Worm (Caenorhabditis elegans) whole organism, midembryonic: ENCODE data around the gene tcl-2.
A peak's percentile ranks its signal among the peaks of the same experiment; 100 is the strongest.

Source experiments
- T22C8.4 ChIP-seq: fragments of 200-800 bp; sonication (Bioruptor generic); IDR thresholded peaks from 2 replicates; pipeline ENCODE4 v1.3.6; 2022; ENCODE audit warnings: missing genetic modification characterization, missing compliant biosample characterization
- cog-1 ChIP-seq: sonication (generic microtip); optimal IDR thresholded peaks from 2 replicates; lab custom pipeline; 2016; ENCODE audit warnings: missing genetic modification characterization, missing compliant biosample characterization
- flt-1 ChIP-seq: fragments of 200-800 bp; sonication (Bioruptor generic); IDR thresholded peaks from 2 replicates; pipeline ENCODE4 v1.3.6; 2022; ENCODE audit warnings: missing genetic modification characterization, missing compliant biosample characterization
- klf-2 ChIP-seq: fragments of 200-800 bp; sonication (Bioruptor generic); conservative IDR thresholded peaks from 2 replicates; pipeline ENCODE4 v1.3.6; 2022; ENCODE audit warnings: missing genetic modification reagents, missing genetic modification characterization, missing compliant biosample characterization
- med-1 ChIP-seq: sonication (generic microtip); optimal IDR thresholded peaks from 2 replicates; lab custom pipeline; 2017; ENCODE audit warnings: missing genetic modification characterization, mild to moderate bottlenecking, missing compliant biosample characterization, antibody characterized with exemption, missing genetic modification reagents; ENCODE audit not compliant: insufficient read depth
- ref-1 ChIP-seq: fragments of 200-800 bp; sonication (Bioruptor generic); conservative IDR thresholded peaks from 2 replicates; pipeline ENCODE4 v1.3.6; 2022; ENCODE audit warnings: missing genetic modification reagents, missing genetic modification characterization, missing compliant biosample characterization
- tab-1 ChIP-seq: fragments of 200-800 bp; sonication (Bioruptor generic); IDR thresholded peaks from 2 replicates; pipeline ENCODE4 v1.3.6; 2022; ENCODE audit warnings: missing genetic modification characterization, missing compliant biosample characterization
- ztf-23 ChIP-seq: fragments of 200-800 bp; sonication (Bioruptor generic); IDR thresholded peaks from 2 replicates; pipeline ENCODE4 v1.3.6; 2022; ENCODE audit warnings: missing genetic modification reagents, missing genetic modification characterization, missing compliant biosample characterization
- ztf-29 ChIP-seq: fragments of 200-800 bp; sonication (Bioruptor generic); IDR thresholded peaks from 2 replicates; pipeline ENCODE4 v1.3.6; 2022; ENCODE audit warnings: missing genetic modification reagents, missing genetic modification characterization, missing compliant biosample characterization

Gene tcl-2

ce11 chrIV:178696-179095, at the start of gene tcl-2:
tcl-2 (plus strand) TSS chrIV:179083.
- TF ChIP-seq klf-2 (GFP tag; lab: Robert Waterston, UW) = no peak
- TF ChIP-seq flt-1 (GFP tag; lab: Robert Waterston, UW) = peak; percentile 12; the same call in 1 of the 2 replicates
- no peak for TF ChIP-seq cog-1 (tag; lab: Kevin White, UChicago)

DNA sequence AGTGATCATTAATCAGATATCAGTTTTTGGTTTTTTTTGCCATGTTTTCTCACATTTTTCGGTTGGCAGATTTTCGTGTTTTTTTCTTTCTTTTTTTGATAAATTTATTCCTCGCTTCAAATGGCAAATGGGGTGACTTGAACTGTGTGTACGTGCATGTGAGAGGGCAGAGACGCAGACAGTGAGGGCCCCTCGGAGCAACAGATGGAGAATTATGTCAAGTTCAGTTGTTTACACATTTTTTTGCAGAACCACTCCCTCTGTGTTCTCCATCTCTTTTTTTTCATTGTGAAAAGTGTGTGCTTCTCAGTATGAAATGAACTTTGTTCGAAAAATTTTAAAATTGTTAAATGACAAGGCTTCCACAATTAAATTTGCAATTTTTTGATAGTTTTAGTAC, 48.7 kb upstream of the tcl-2 start:
- TF ChIP-seq T22C8.4 (GFP tag; lab: Robert Waterston, UW) (no peak), ref-1 (GFP tag; lab: Robert Waterston, UW) (no peak), ztf-23 (GFP tag; lab: Robert Waterston, UW) (no peak), flt-1 (GFP tag; lab: Robert Waterston, UW) (no peak), ztf-29 (GFP tag; lab: Robert Waterston, UW) (no peak), tab-1 (GFP tag; lab: Robert Waterston, UW) (no peak), med-1 (GFP tag; lab: Kevin White, UChicago) (no peak), klf-2 (GFP tag; lab: Robert Waterston, UW) (no peak), cog-1 (tag; lab: Kevin White, UChicago) (no peak)

DNA sequence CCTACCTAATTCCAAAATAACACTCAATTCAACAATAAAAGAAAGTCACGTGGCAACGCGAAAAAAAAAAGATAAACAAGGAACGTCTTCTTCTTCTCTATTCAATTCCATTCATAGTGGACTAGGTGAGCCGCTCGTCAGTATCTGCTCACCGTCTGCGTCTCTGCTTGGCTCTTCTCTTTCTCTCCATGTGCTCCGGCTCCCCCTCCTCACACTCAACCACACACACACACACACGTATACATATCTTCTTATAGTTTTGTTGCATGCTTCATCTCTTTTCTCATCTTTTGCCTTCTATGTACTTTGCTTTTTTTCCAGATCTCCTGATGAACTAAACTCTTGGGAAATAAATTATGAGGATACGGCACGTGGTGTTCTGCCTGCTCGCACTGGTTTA, 46.8 kb upstream of the tcl-2 start, which contains the start of gene daf-1:
Gene daf-1, plus strand, starts transcription at position 322 of the 400 bp plus-strand sequence.
- TF ChIP-seq flt-1 (GFP tag; lab: Robert Waterston, UW) (no peak), ref-1 (GFP tag; lab: Robert Waterston, UW) (no peak), tab-1 (GFP tag; lab: Robert Waterston, UW) (no peak), ztf-29 (GFP tag; lab: Robert Waterston, UW) (no peak), ztf-23 (GFP tag; lab: Robert Waterston, UW) (no peak), med-1 (GFP tag; lab: Kevin White, UChicago) (no peak)

DNA sequence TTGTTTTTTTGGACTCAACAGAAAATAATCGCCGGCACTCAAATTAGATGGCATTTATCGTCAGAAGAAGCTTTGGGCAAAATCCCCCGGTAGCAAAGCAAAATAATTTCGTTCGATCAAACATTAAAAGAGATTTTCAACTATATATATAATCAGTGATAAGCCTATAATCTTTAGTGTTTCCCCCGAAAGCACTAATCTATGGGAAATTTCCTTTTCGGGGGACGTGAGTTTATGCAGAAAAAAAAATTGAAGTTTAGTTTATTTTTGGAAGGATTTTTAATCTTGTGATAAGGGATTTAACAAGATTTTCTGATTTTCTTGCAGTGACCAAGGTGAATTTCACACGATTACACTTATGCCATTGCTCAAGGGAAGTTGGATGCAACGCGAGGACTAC, 44.9 kb upstream of the tcl-2 start:
- TF ChIP-seq ref-1 (GFP tag; lab: Robert Waterston, UW) (no peak), klf-2 (GFP tag; lab: Robert Waterston, UW) (no peak), cog-1 (tag; lab: Kevin White, UChicago) (no peak), T22C8.4 (GFP tag; lab: Robert Waterston, UW) (no peak), tab-1 (GFP tag; lab: Robert Waterston, UW) (no peak), flt-1 (GFP tag; lab: Robert Waterston, UW) (no peak), ztf-23 (GFP tag; lab: Robert Waterston, UW) (no peak), ztf-29 (GFP tag; lab: Robert Waterston, UW) (no peak), med-1 (GFP tag; lab: Kevin White, UChicago) (no peak)

- TF ChIP-seq cog-1 (tag; lab: Kevin White, UChicago) (no peak), T22C8.4 (GFP tag; lab: Robert Waterston, UW) (no peak), med-1 (GFP tag; lab: Kevin White, UChicago) (no peak), ref-1 (GFP tag; lab: Robert Waterston, UW) (no peak), tab-1 (GFP tag; lab: Robert Waterston, UW) (no peak), ztf-29 (GFP tag; lab: Robert Waterston, UW) (no peak), ztf-23 (GFP tag; lab: Robert Waterston, UW) (no peak)
Observed at ce11 chrIV:139652-140051, 39.2 kb upstream of the tcl-2 start.

DNA sequence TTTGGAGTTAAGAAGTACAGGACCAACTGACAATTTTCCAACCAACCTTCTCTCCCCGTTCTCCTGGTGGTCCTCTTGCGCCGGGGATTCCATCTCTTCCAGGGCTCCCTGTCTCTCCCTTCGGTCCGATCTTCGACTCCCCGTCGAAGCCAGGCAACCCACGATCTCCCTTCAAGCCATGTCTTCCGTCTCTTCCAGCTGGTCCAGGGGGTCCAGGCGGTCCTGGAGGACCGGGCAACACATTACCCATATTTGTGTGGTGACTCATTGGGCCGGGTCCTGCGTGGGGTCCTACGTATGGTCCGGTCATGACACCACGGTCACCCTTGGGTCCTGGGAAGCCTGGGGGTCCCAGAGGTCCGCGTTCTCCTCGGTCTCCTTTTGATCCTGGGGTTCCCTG, 37.9 kb upstream of the tcl-2 start:
- TF ChIP-seq flt-1 (GFP tag; lab: Robert Waterston, UW) (no peak), ztf-23 (GFP tag; lab: Robert Waterston, UW) (no peak), med-1 (GFP tag; lab: Kevin White, UChicago) (no peak), ref-1 (GFP tag; lab: Robert Waterston, UW) (no peak), cog-1 (tag; lab: Kevin White, UChicago) (no peak), klf-2 (GFP tag; lab: Robert Waterston, UW) (no peak), tab-1 (GFP tag; lab: Robert Waterston, UW) (no peak), T22C8.4 (GFP tag; lab: Robert Waterston, UW) (no peak), ztf-29 (GFP tag; lab: Robert Waterston, UW) (no peak)

- TF ChIP-seq klf-2 (GFP tag; lab: Robert Waterston, UW) (peak; percentile 97), med-1 (GFP tag; lab: Kevin White, UChicago) (peak; percentile 70), flt-1 (GFP tag; lab: Robert Waterston, UW) (peak; percentile 98), tab-1 (GFP tag; lab: Robert Waterston, UW) (peak; percentile 99), T22C8.4 (GFP tag; lab: Robert Waterston, UW) (peak; percentile 94), cog-1 (tag; lab: Kevin White, UChicago) (peak; percentile 94), ztf-23 (GFP tag; lab: Robert Waterston, UW) (peak; percentile 96), ztf-29 (GFP tag; lab: Robert Waterston, UW) (peak; percentile 98), ref-1 (GFP tag; lab: Robert Waterston, UW) (peak; percentile 95)
Observed at ce11 chrIV:143807-144371, 35.0 kb upstream of the tcl-2 start.

ce11 chrIV:147819-148218, 31.1 kb upstream of the tcl-2 start, which contains the start of gene col-99:
col-99 (minus strand) TSS chrIV:147919.
- no peak for TF ChIP-seq ztf-29 (GFP tag; lab: Robert Waterston, UW)
- TF ChIP-seq cog-1 (tag; lab: Kevin White, UChicago) = no peak
- TF ChIP-seq tab-1 (GFP tag; lab: Robert Waterston, UW) = no peak
- TF ChIP-seq flt-1 (GFP tag; lab: Robert Waterston, UW) = no peak
- no peak for TF ChIP-seq ztf-23 (GFP tag; lab: Robert Waterston, UW)
- TF ChIP-seq ref-1 (GFP tag; lab: Robert Waterston, UW) = no peak
- no peak for TF ChIP-seq T22C8.4 (GFP tag; lab: Robert Waterston, UW)
- no peak for TF ChIP-seq klf-2 (GFP tag; lab: Robert Waterston, UW)
- TF ChIP-seq med-1 (GFP tag; lab: Kevin White, UChicago) = no peak

- TF ChIP-seq klf-2 (GFP tag; lab: Robert Waterston, UW) = no peak
- no peak for TF ChIP-seq cog-1 (tag; lab: Kevin White, UChicago)
- TF ChIP-seq flt-1 (GFP tag; lab: Robert Waterston, UW) = no peak
- no peak for TF ChIP-seq ztf-29 (GFP tag; lab: Robert Waterston, UW)
- TF ChIP-seq tab-1 (GFP tag; lab: Robert Waterston, UW) = no peak
- TF ChIP-seq ztf-23 (GFP tag; lab: Robert Waterston, UW) = no peak
- TF ChIP-seq med-1 (GFP tag; lab: Kevin White, UChicago) = no peak
- TF ChIP-seq T22C8.4 (GFP tag; lab: Robert Waterston, UW) = no peak
- no peak for TF ChIP-seq ref-1 (GFP tag; lab: Robert Waterston, UW)
Observed at ce11 chrIV:148756-149155, 30.1 kb upstream of the tcl-2 start.
